Worm (Caenorhabditis elegans): ENCODE measurements around the gene pri-1.

DNA sequence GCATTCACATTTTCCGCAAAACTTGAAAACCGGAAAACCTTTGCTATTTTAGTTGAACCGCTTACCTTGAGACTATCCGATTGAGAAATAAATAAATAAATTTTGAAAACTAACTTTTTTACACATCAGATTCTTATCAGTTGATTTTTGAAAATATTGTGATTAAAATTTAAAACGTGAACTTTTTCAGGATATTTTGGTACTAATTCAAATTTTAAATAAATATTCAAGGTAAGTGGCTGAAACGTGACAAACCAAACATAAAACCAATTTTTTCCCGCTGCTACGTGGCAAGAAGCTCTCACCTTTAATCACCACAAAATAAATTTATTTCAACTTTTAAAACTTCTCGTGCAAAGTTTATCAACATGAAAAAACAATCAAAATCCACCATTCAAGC, 37.8 kb upstream of the pri-1 start, which contains the start of gene C15H7.3:
- no peak for TF ChIP-seq cebp-1 (GFP tag; IDR thresholded peaks at IDR 0.05)
- TF ChIP-seq cebp-1 (tag; optimal IDR thresholded peaks at IDR 0.05), result no peak
- TF ChIP-seq lsl-1 (GFP tag; optimal IDR thresholded peaks at IDR 0.05), result no peak
- no peak for TF ChIP-seq ztf-3 (GFP tag; optimal IDR thresholded peaks at IDR 0.05)
- TF ChIP-seq snpc-4 (GFP tag; optimal IDR thresholded peaks at IDR 0.05), result no peak
- no peak for TF ChIP-seq snpc-4 (tag; optimal IDR thresholded peaks at IDR 0.05)
- no peak for TF ChIP-seq nfya-2 (GFP tag; IDR thresholded peaks at IDR 0.05)
- TF ChIP-seq somi-1 (GFP tag; optimal IDR thresholded peaks at IDR 0.05), result no peak

All from whole organism, young adult.